Worm (Caenorhabditis elegans) whole organism, late embryonic: ENCODE results near the gene gst-27.
A peak's percentile ranks its signal among the peaks of the same experiment; 100 is the strongest.
"Not testable (repeated sequence)": the region's sequence is repeated elsewhere in the genome, so short reads cannot be mapped to it uniquely, and the experiment has no call there.

Experiments
- C38D4.7 ChIP-seq: fragments of 200-800 bp; sonication (Bioruptor generic); optimal IDR thresholded peaks from 2 replicates; lab custom pipeline; 2018; ENCODE audit warnings: mild to moderate bottlenecking, missing genetic modification characterization, moderate library complexity, missing compliant biosample characterization
- F13H6.1 ChIP-seq: sonication (generic microtip); optimal IDR thresholded peaks from 2 replicates; lab custom pipeline; 2016; ENCODE audit warnings: missing genetic modification characterization, missing compliant biosample characterization
- K09A11.1 ChIP-seq: sonication (generic microtip); optimal IDR thresholded peaks from 2 replicates; lab custom pipeline; 2017; ENCODE audit warnings: antibody characterized with exemption, mild to moderate bottlenecking, missing genetic modification characterization, missing compliant biosample characterization; ENCODE audit not compliant: insufficient read depth
- Y22D7AL.16 ChIP-seq: sonication (generic microtip); optimal IDR thresholded peaks from 2 replicates; lab custom pipeline; 2016; ENCODE audit warnings: missing genetic modification characterization, missing compliant biosample characterization
- ceh-14 ChIP-seq: sonication (generic microtip); optimal IDR thresholded peaks from 2 replicates; lab custom pipeline; 2016; ENCODE audit warnings: missing genotype, missing genetic modification characterization, missing compliant biosample characterization
- ceh-19 ChIP-seq: fragments of 200-800 bp; sonication (Bioruptor generic); optimal IDR thresholded peaks from 2 replicates; lab custom pipeline; 2018; ENCODE audit warnings: mild to moderate bottlenecking, missing genetic modification characterization, missing compliant biosample characterization
- ceh-22 ChIP-seq: sonication (generic microtip); optimal IDR thresholded peaks from 2 replicates; lab custom pipeline; 2017; ENCODE audit warnings: missing biosample characterization, missing genetic modification characterization
- ceh-24 ChIP-seq: sonication (generic microtip); optimal IDR thresholded peaks from 2 replicates; lab custom pipeline; 2016; ENCODE audit warnings: mild to moderate bottlenecking, missing genetic modification characterization, missing compliant biosample characterization
- ceh-30 ChIP-seq: fragments of 150-350 bp; optimal IDR thresholded peaks from 2 replicates; lab custom pipeline; 2014; ENCODE audit warnings: missing biosample characterization, missing genetic modification characterization
- ceh-45 ChIP-seq: fragments of 200-800 bp; sonication (Bioruptor generic); IDR thresholded peaks from 2 replicates; pipeline ENCODE4 v1.3.6; 2022; ENCODE audit warnings: missing genetic modification reagents, missing genetic modification characterization, missing compliant biosample characterization
- ceh-9 ChIP-seq: sonication (generic microtip); optimal IDR thresholded peaks from 2 replicates; lab custom pipeline; 2016; ENCODE audit warnings: mild to moderate bottlenecking, missing genetic modification characterization, inconsistent platforms, missing compliant biosample characterization
- dve-1 ChIP-seq: sonication (generic microtip); optimal IDR thresholded peaks from 2 replicates; lab custom pipeline; 2017; ENCODE audit warnings: antibody characterized with exemption, mild to moderate bottlenecking, missing genetic modification characterization, missing compliant biosample characterization
- elt-4 ChIP-seq: sonication (generic microtip); optimal IDR thresholded peaks from 2 replicates; lab custom pipeline; 2016; ENCODE audit warnings: missing genetic modification characterization, missing compliant biosample characterization
- eyg-1 ChIP-seq: sonication (generic microtip); optimal IDR thresholded peaks from 2 replicates; lab custom pipeline; 2016; ENCODE audit warnings: missing genotype, missing genetic modification characterization, missing compliant biosample characterization
- fax-1 ChIP-seq: sonication (generic microtip); optimal IDR thresholded peaks from 2 replicates; lab custom pipeline; 2016; ENCODE audit warnings: missing genotype, missing genetic modification characterization, missing compliant biosample characterization
- fkh-10 ChIP-seq: fragments of 150-350 bp; optimal IDR thresholded peaks from 2 replicates; lab custom pipeline; 2014; ENCODE audit warnings: missing biosample characterization, missing genetic modification reagents, missing genetic modification characterization
- gmeb-2 ChIP-seq: sonication (generic microtip); optimal IDR thresholded peaks from 2 replicates; lab custom pipeline; 2016; ENCODE audit warnings: missing genetic modification characterization, inconsistent platforms, missing compliant biosample characterization
- hlh-6 ChIP-seq: sonication (generic microtip); optimal IDR thresholded peaks from 2 replicates; lab custom pipeline; 2016; ENCODE audit warnings: missing genotype, missing genetic modification characterization, missing compliant biosample characterization
- lim-6 ChIP-seq: sonication (generic microtip); optimal IDR thresholded peaks from 2 replicates; lab custom pipeline; 2016; ENCODE audit warnings: missing genetic modification characterization, missing compliant biosample characterization
- madf-2 ChIP-seq: sonication (generic microtip); optimal IDR thresholded peaks from 2 replicates; lab custom pipeline; 2017; ENCODE audit warnings: missing genetic modification characterization, missing compliant biosample characterization
- nhr-11 ChIP-seq: fragments of 150-350 bp; optimal IDR thresholded peaks from 2 replicates; lab custom pipeline; 2014; ENCODE audit warnings: missing biosample characterization, missing genetic modification characterization
- npax-4 ChIP-seq: sonication (generic microtip); optimal IDR thresholded peaks from 2 replicates; lab custom pipeline; 2016; ENCODE audit warnings: missing genetic modification characterization, missing compliant biosample characterization
- pag-3 ChIP-seq: sonication (generic microtip); optimal IDR thresholded peaks from 2 replicates; lab custom pipeline; 2016; ENCODE audit warnings: missing compliant biosample characterization, missing genetic modification characterization, borderline replicate concordance
- pqm-1 ChIP-seq: sonication (generic microtip); optimal IDR thresholded peaks from 2 replicates; lab custom pipeline; 2016; ENCODE audit warnings: missing genetic modification characterization, missing compliant biosample characterization
- pros-1 ChIP-seq: fragments of 150-350 bp; optimal IDR thresholded peaks from 2 replicates; lab custom pipeline; 2014; ENCODE audit warnings: missing biosample characterization, missing genetic modification reagents, missing genetic modification characterization
- rnt-1 ChIP-seq: sonication (generic microtip); optimal IDR thresholded peaks from 2 replicates; lab custom pipeline; 2016; ENCODE audit warnings: missing genetic modification characterization, missing compliant biosample characterization
- sdc-2 ChIP-seq: sonication (generic microtip); optimal IDR thresholded peaks from 2 replicates; lab custom pipeline; 2016; ENCODE audit warnings: missing genotype, missing genetic modification characterization, missing compliant biosample characterization
- syd-9 ChIP-seq: sonication (generic microtip); optimal IDR thresholded peaks from 2 replicates; lab custom pipeline; 2016; ENCODE audit warnings: mild to moderate bottlenecking, missing genetic modification characterization, moderate library complexity, missing compliant biosample characterization
- tbx-2 ChIP-seq: sonication (generic microtip); optimal IDR thresholded peaks from 2 replicates; lab custom pipeline; 2016; ENCODE audit warnings: missing genetic modification characterization, missing compliant biosample characterization
- tbx-7 ChIP-seq: sonication (generic microtip); optimal IDR thresholded peaks from 2 replicates; lab custom pipeline; 2016; ENCODE audit warnings: missing genotype, missing genetic modification characterization, missing compliant biosample characterization
- unc-42 ChIP-seq: sonication (generic microtip); optimal IDR thresholded peaks from 2 replicates; lab custom pipeline; 2016; ENCODE audit warnings: missing genotype, missing genetic modification characterization, missing compliant biosample characterization
- unc-55 ChIP-seq: sonication (generic microtip); optimal IDR thresholded peaks from 2 replicates; lab custom pipeline; 2017; ENCODE audit warnings: missing biosample characterization, missing genetic modification reagents, missing genetic modification characterization
- unc-86 ChIP-seq: sonication (generic microtip); optimal IDR thresholded peaks from 2 replicates; lab custom pipeline; 2016; ENCODE audit warnings: missing genetic modification characterization, missing compliant biosample characterization

Gene gst-27

ce11 chrII:15171816-15172215 is 6.3 kb upstream of the gst-27 start, which contains the start of gene gst-39:
Gene gst-39, minus strand, starts transcription at chrII:15171916.
- TF ChIP-seq K09A11.1, pros-1, sdc-2 (tag; lab: Kevin White, UChicago): not testable (repeated sequence)

DNA sequence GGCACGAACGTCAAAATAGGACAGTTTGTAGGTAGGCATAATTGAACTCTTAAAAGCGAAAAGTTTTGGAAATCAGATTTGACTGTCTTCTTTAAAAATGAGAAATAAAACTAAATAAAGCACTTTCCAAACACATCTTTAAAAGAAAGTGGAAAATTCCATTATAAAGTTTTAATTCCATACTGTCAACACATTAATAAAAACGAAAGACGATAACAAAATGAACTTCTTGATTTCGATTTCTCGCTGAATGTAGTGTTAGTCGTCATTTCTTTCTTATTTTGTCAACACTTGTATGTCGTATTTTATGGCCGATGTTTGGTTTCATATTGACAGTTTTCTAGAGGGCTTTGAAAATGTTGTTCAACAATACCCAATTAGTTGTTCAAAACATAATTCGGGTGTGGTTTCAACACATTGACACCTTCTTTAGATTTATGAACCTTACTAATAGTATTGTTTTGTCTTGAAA is 4.3 kb upstream of the gst-27 start, which contains the start of gene gst-29:
Gene gst-29, minus strand, starts transcription at position 51 of the 472 bp plus-strand sequence.
- TF ChIP-seq eyg-1 (tag; lab: Kevin White, UChicago): no peak
- TF ChIP-seq pag-3 (tag; lab: Kevin White, UChicago): no peak
- no peak for TF ChIP-seq fax-1
- TF ChIP-seq unc-55 (GFP tag; lab: Kevin White, UChicago): no peak
- no peak for TF ChIP-seq ceh-30 (tag; lab: Kevin White, UChicago)
- TF ChIP-seq ceh-9: no peak

ce11 chrII:15167340-15167739 is 1.8 kb upstream of the gst-27 start, which contains the start of gene gst-28:
Gene gst-28, minus strand, starts transcription at chrII:15167577.
- TF ChIP-seq gmeb-2 (tag; lab: Kevin White, UChicago): no peak
- TF ChIP-seq pag-3 (tag; lab: Kevin White, UChicago): no peak
- TF ChIP-seq C38D4.7 (GFP tag; lab: Kevin White, UChicago): no peak
- no peak for TF ChIP-seq Y22D7AL.16 (tag; lab: Kevin White, UChicago)
- TF ChIP-seq elt-4 (tag; lab: Kevin White, UChicago): no peak

ce11 chrII:15164453-15164852 is 1.1 kb downstream of the gst-27 start, which contains the start of gene gst-26:
Gene gst-26, minus strand, starts transcription at chrII:15164553.
- TF ChIP-seq rnt-1 (no peak), dve-1 (no peak), K09A11.1 (tag; lab: Kevin White, UChicago) (no peak), madf-2 (tag; lab: Kevin White, UChicago) (no peak), ceh-45 (GFP tag; lab: Robert Waterston, UW) (no peak), F13H6.1 (tag; lab: Kevin White, UChicago) (no peak), C38D4.7 (GFP tag; lab: Kevin White, UChicago) (no peak), ceh-9 (no peak), lim-6 (tag; lab: Kevin White, UChicago) (no peak), unc-86 (tag; lab: Kevin White, UChicago) (no peak), syd-9 (tag; lab: Kevin White, UChicago) (no peak)
- TF ChIP-seq, all 69 proteins: peak for 0

DNA sequence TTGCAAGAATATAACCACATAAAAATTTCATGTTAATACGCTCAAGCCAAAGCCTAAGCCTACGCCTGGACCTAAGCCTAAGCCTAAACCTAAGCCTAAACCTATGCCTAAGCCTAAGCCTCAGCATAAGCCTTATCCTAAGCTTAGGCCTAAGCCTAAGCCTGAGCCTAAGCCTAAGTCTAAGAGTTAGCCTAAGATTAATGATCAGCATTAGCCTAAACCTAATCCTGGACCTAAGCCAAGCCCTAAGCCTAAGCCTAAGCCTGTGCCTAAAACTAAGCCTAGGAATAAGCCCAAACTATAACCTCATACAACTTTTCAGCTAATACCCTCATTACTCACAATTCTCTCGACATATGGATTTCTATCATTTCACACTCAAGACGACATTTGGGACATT is 7.2 kb downstream of the gst-27 start:
- TF ChIP-seq dve-1 (peak; percentile 51), nhr-11 (tag; lab: Kevin White, UChicago) (no peak)
- TF ChIP-seq, all 69 proteins: peak for 1

DNA sequence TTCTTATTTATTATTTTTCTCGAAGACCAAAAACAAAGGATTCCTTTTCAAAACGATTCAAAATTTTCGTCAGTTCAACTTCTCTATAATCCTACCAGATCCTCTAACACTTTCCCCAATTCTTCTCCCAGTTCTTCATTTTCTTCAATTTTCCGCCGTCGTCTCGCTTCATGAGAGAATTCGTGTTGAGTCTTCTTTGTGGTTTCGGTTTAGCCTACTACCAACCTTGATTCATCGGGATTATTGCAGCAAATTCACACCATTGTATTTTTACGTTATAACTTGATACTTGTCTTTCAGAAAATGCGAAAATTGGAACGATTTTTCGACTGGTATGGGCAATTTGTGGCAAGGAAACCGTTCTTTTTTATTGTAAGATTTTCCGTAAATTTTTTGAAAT is 7.7 kb downstream of the gst-27 start, which contains the start of gene ptr-20:
Gene ptr-20, plus strand, starts transcription at position 301 of the 400 bp plus-strand sequence.
- TF ChIP-seq pros-1 (tag; lab: Kevin White, UChicago): no peak
- no peak for TF ChIP-seq unc-42
- TF ChIP-seq ceh-22: no peak
- no peak for TF ChIP-seq hlh-6
- no peak for TF ChIP-seq gmeb-2 (tag; lab: Kevin White, UChicago)
- no peak for TF ChIP-seq tbx-7 (tag; lab: Kevin White, UChicago)
- no peak for TF ChIP-seq ceh-19 (GFP tag; lab: Kevin White, UChicago)
- no peak for TF ChIP-seq tbx-2 (tag; lab: Kevin White, UChicago)
- TF ChIP-seq ceh-24 (tag; lab: Kevin White, UChicago): no peak
- TF ChIP-seq F13H6.1 (tag; lab: Kevin White, UChicago): no peak
- TF ChIP-seq Y22D7AL.16 (tag; lab: Kevin White, UChicago): no peak
- TF ChIP-seq ceh-14 (tag; lab: Kevin White, UChicago): no peak
- no peak for TF ChIP-seq npax-4 (tag; lab: Kevin White, UChicago)
- no peak for TF ChIP-seq pqm-1 (tag; lab: Kevin White, UChicago)
- no peak for TF ChIP-seq syd-9 (tag; lab: Kevin White, UChicago)
- no peak for TF ChIP-seq dve-1
- TF ChIP-seq fkh-10 (GFP tag; lab: Kevin White, UChicago): no peak
- no peak for TF ChIP-seq ceh-45 (GFP tag; lab: Robert Waterston, UW)
